Fruit fly (Drosophila melanogaster): ENCODE measurements around the gene CG15293.

CG15293 gene

DNA sequence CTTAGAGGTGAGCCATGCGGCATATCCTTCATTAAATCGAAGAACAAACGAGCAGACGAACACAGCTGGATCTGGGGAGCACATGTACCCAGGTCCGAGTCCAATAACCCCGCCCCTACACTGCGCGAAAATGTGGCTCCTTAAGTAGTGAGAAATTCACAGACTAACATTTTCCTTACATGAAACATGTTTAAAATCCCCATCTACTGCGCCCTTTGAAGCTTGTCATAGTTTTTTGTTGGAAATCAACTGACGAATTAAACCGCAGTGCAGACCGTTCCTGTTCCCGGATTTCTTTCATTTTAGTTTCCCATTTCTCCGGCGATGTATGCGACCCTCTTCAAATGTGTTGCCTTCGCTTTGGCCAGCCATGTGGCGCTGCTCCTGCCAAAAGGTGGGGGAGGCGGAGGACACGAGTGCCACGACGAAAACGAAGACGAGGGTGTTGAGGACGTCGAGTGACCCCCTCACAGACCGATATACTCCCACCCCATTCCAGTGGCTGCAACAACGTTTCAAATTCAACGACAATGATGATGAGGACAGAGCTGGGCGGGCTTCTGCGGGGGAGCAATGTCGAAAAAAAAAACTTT, 13.6 kb upstream of the CG15293 start (continued):
- TF ChIP-seq Hey (tag; optimal IDR thresholded peaks at IDR 0.05) (peak; percentile 30), B-H1 (GFP tag; IDR thresholded peaks at IDR 0.05) (peak; percentile 45; the same call in 2 of the 3 replicates), CG10366 (GFP tag; IDR thresholded peaks at IDR 0.05) (peak; percentile 68), pum (GFP tag; optimal IDR thresholded peaks at IDR 0.05) (peak; percentile 45), CG2120 (GFP tag; optimal IDR thresholded peaks at IDR 0.05) (peak; percentile 72), CG4404 (GFP tag; IDR thresholded peaks at IDR 0.05) (no peak; the same call in 1 of the 2 replicates), CG32767 (GFP tag; IDR thresholded peaks at IDR 0.05) (peak; percentile 41; the same call in 1 of the 2 replicates), pho (GFP tag; optimal IDR thresholded peaks at IDR 0.05) (no peak), lilli (GFP tag; optimal IDR thresholded peaks at IDR 0.05) (peak; percentile 47), Xbp1 (GFP tag; optimal IDR thresholded peaks at IDR 0.05) (peak; percentile 51), CG17361 (GFP tag; IDR thresholded peaks at IDR 0.05) (peak; percentile 58; the same call in 2 of the 3 replicates), Scr (GFP tag; IDR thresholded peaks at IDR 0.05; ENCODE audit: partially characterized antibody) (no peak), CG17829 (tag; optimal IDR thresholded peaks at IDR 0.05) (peak; percentile 52), disco-r (GFP tag; optimal IDR thresholded peaks at IDR 0.05) (peak; percentile 3), CG31365 (tag; optimal IDR thresholded peaks at IDR 0.05) (peak; percentile 50), CG11093 (GFP tag; IDR thresholded peaks at IDR 0.05) (peak; percentile 67; the same call in 2 of the 3 replicates), CG13287 (GFP tag; IDR thresholded peaks at IDR 0.05; ENCODE audit: partially characterized antibody) (no peak), CG2875 (GFP tag; optimal IDR thresholded peaks at IDR 0.05) (peak; percentile 17), mirr (GFP tag; optimal IDR thresholded peaks at IDR 0.05) (no peak), CG6272 (GFP tag; IDR thresholded peaks at IDR 0.05) (peak; percentile 53; the same call in 1 of the 2 replicates), CG31388 (GFP tag; optimal IDR thresholded peaks at IDR 0.05) (no peak), HLH3B (GFP tag; IDR thresholded peaks at IDR 0.05) (peak; percentile 80), CG3838 (GFP tag; optimal IDR thresholded peaks at IDR 0.05) (no peak), tap (tag; optimal IDR thresholded peaks at IDR 0.05) (peak; percentile 67), al (GFP tag; IDR thresholded peaks at IDR 0.05) (no peak; the same call in 1 of the 2 replicates), CG3281 (GFP tag; optimal IDR thresholded peaks at IDR 0.05) (peak; percentile 68), NK7.1 (GFP tag; optimal IDR thresholded peaks at IDR 0.05) (peak; percentile 28), CG8924 (tag; optimal IDR thresholded peaks at IDR 0.05) (peak; percentile 43), lov (optimal IDR thresholded peaks at IDR 0.05) (no peak), lov (GFP tag; IDR thresholded peaks at IDR 0.05) (0 out of 3 replicates have a peak, but pooled peaks have one; percentile 19), da (GFP tag; optimal IDR thresholded peaks at IDR 0.05) (no peak), HmgD (GFP tag; optimal IDR thresholded peaks at IDR 0.05) (no peak), CG1024 (GFP tag; IDR thresholded peaks at IDR 0.05) (peak; percentile 50; the same call in 1 of the 2 replicates), D19B (GFP tag; optimal IDR thresholded peaks at IDR 0.05) (peak; percentile 19), hth (optimal IDR thresholded peaks at IDR 0.05) (no peak), CG17612 (GFP tag; IDR thresholded peaks at IDR 0.05) (no peak), sens (GFP tag) (peak; percentile 91), B-H2 (GFP tag; optimal IDR thresholded peaks at IDR 0.05) (no peak), H15 (GFP tag; IDR thresholded peaks at IDR 0.05) (peak; percentile 46; the same call in 1 of the 3 replicates), h (optimal IDR thresholded peaks at IDR 0.05) (no peak), chinmo (GFP tag; IDR thresholded peaks at IDR 0.05; ENCODE audit: partially characterized antibody) (no peak), CrebB (tag; optimal IDR thresholded peaks at IDR 0.05) (no peak), CG16863 (GFP tag; optimal IDR thresholded peaks at IDR 0.05) (peak; percentile 56), shn (GFP tag; optimal IDR thresholded peaks at IDR 0.05) (no peak), CG3995 (GFP tag; optimal IDR thresholded peaks at IDR 0.05) (no peak), CG17385 (GFP tag; optimal IDR thresholded peaks at IDR 0.05) (peak; percentile 56), CG12236 (GFP tag; optimal IDR thresholded peaks at IDR 0.05) (no peak), NC2α (GFP tag; optimal IDR thresholded peaks at IDR 0.05) (no peak), nom (GFP tag; optimal IDR thresholded peaks at IDR 0.05) (no peak), CG7556 (GFP tag; optimal IDR thresholded peaks at IDR 0.05) (peak; percentile 62), CG10267 (tag; optimal IDR thresholded peaks at IDR 0.05) (peak; percentile 49), MBD-R2 (GFP tag; IDR thresholded peaks at IDR 0.05) (peak; percentile 29; the same call in 1 of the 2 replicates)
